Worm (Caenorhabditis elegans): ENCODE results near the gene phf-10.

Gene phf-10

DNA sequence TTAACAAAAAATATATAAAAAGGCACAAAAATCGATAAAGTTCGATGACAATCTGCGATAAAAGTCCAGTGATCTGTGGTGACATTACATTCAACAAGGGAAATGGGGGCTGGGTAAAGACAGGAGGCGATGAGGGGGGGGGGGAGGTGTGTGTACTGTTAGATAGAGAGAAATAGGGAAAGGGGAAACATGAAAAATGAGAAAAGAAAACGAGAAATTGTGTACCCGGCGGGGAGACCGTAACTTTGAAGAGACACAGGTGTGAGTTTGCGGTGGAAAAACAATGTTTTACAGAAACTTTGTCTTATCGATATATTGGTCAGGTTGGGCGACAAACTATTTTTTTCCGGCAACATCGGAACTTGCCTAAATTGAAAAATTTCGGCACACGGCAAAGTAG, 51.0 kb downstream of the phf-10 start:
- TF ChIP-seq zip-8 (tag; optimal IDR thresholded peaks at IDR 0.05): no peak
- TF ChIP-seq sptf-1 (tag; optimal IDR thresholded peaks at IDR 0.05): no peak
- no peak for TF ChIP-seq ztf-11 (tag; optimal IDR thresholded peaks at IDR 0.05)
- TF ChIP-seq unc-39 (tag; optimal IDR thresholded peaks at IDR 0.05): no peak
- no peak for TF ChIP-seq ceh-43 (GFP tag; optimal IDR thresholded peaks at IDR 0.05)
- no peak for TF ChIP-seq blmp-1 (tag; optimal IDR thresholded peaks at IDR 0.05)
- TF ChIP-seq flh-1 (GFP tag; optimal IDR thresholded peaks at IDR 0.05): no peak
- no peak for TF ChIP-seq ceh-83 (GFP tag; optimal IDR thresholded peaks at IDR 0.05)
- no peak for TF ChIP-seq pha-4 (tag; optimal IDR thresholded peaks at IDR 0.05)
- TF ChIP-seq ham-2 (GFP tag; optimal IDR thresholded peaks at IDR 0.05): no peak
- TF ChIP-seq tbx-8 (GFP tag; optimal IDR thresholded peaks at IDR 0.05): no peak
- no peak for TF ChIP-seq unc-120 (tag; optimal IDR thresholded peaks at IDR 0.05; ENCODE audit: poor library complexity, severe bottlenecking)
- TF ChIP-seq unc-62 (GFP tag; optimal IDR thresholded peaks at IDR 0.05): no peak

DNA sequence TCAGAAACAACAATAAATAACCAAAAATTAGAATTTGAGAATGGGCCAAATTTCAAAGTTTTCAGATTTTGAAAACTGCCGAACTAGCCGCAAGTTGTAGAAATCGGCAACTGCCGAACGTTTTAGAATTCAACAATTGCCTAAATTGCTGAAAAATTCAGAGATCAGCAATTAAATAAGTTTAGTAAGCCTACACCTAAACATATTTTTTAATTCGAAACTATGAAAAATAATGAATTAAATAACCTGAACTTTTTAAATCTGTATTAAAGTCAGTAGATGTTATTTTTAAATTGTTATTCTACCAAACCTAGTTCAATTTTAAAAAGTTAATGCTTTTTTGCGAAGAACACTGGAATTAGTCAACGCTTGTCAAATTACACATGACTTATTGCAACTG, 52.6 kb downstream of the phf-10 start, which contains the start of gene nhr-204:
nhr-204 (minus strand) TSS at position 101 of the 400 bp plus-strand sequence.
- TF ChIP-seq pha-4 (tag; optimal IDR thresholded peaks at IDR 0.05) (no peak), tbx-8 (GFP tag; optimal IDR thresholded peaks at IDR 0.05) (no peak), hlh-1 (tag; optimal IDR thresholded peaks at IDR 0.05) (no peak)

All from whole organism, mixed stage, embryonic.